Worm (Caenorhabditis elegans): ENCODE measurements around the gene K11H3.3.

ce11 chrIII:9892855-9893254, 41.2 kb downstream of the K11H3.3 start, which contains the start of gene mam-7:
- TF ChIP-seq zip-5 (tag; optimal IDR thresholded peaks at IDR 0.05): no peak
- no peak for TF ChIP-seq hlh-15 (tag; optimal IDR thresholded peaks at IDR 0.05)
- no peak for TF ChIP-seq K09A11.1 (tag; optimal IDR thresholded peaks at IDR 0.05; ENCODE audit: insufficient read depth)
- no peak for TF ChIP-seq che-1 (tag; optimal IDR thresholded peaks at IDR 0.05)
- TF ChIP-seq hlh-30 (tag; optimal IDR thresholded peaks at IDR 0.05; ENCODE audit: insufficient read depth): no peak
- no peak for TF ChIP-seq fkh-6 (tag; optimal IDR thresholded peaks at IDR 0.05)
- TF ChIP-seq hlh-13 (GFP tag; optimal IDR thresholded peaks at IDR 0.05): no peak
- TF ChIP-seq pha-4 (tag; optimal IDR thresholded peaks at IDR 0.05): no peak
- no peak for TF ChIP-seq ets-4 (tag; optimal IDR thresholded peaks at IDR 0.05)
- TF ChIP-seq nhr-232 (tag; optimal IDR thresholded peaks at IDR 0.05): no peak
- no peak for TF ChIP-seq unc-55 (GFP tag; optimal IDR thresholded peaks at IDR 0.05)
- TF ChIP-seq pag-3 (tag; optimal IDR thresholded peaks at IDR 0.05; ENCODE audit: borderline replicate concordance): no peak
- no peak for TF ChIP-seq elt-2 (tag; optimal IDR thresholded peaks at IDR 0.05)

Data from whole organism, late embryonic.